Fruit fly (Drosophila melanogaster) whole organism, wandering third instar larva: Measurements from ENCODE around the gene plum.

ENCODE experiments used
- CG32264 ChIP-seq: fragments of 200-800 bp; sonication (Bioruptor generic); optimal IDR thresholded peaks from 2 replicates; lab custom pipeline; 2016; ENCODE audit warnings: missing biosample characterization, missing genetic modification characterization
- Dif ChIP-seq: fragments of 200-275, 200-300 bp; sonication (Bioruptor generic); optimal IDR thresholded peaks from 2 replicates; lab custom pipeline; 2018; ENCODE audit warnings: missing biosample characterization, missing genetic modification characterization; ENCODE audit not compliant: partially characterized antibody
- Hr78 ChIP-seq: fragments of >200 bp; optimal IDR thresholded peaks from 2 replicates; lab custom pipeline; 2017; ENCODE audit warnings: missing biosample characterization, missing genetic modification characterization
- Hr83 ChIP-seq: fragments of 200-300 bp; sonication (Bioruptor generic); optimal IDR thresholded peaks from 2 replicates; lab custom pipeline; 2016; ENCODE audit warnings: missing biosample characterization, mild to moderate bottlenecking, missing genetic modification characterization, moderate library complexity; ENCODE audit not compliant: poor library complexity, severe bottlenecking
- fru ChIP-seq: fragments of 200-800 bp; sonication (Bioruptor generic); optimal IDR thresholded peaks from 3 replicates; lab custom pipeline; 2016; ENCODE audit warnings: missing biosample characterization, mild to moderate bottlenecking, missing genetic modification characterization
- lola ChIP-seq: fragments of >200 bp; optimal IDR thresholded peaks from 2 replicates; lab custom pipeline; 2017; ENCODE audit warnings: missing biosample characterization, missing genetic modification characterization
- pan ChIP-seq: fragments of >200 bp; optimal IDR thresholded peaks from 2 replicates; lab custom pipeline; 2017
- psq ChIP-seq: fragments of 200-800 bp; sonication (Bioruptor generic); optimal IDR thresholded peaks from 3 replicates; lab custom pipeline; 2017; ENCODE audit warnings: missing biosample characterization, mild to moderate bottlenecking, missing genetic modification characterization, moderate library complexity
- sv ChIP-seq: fragments of 200-800 bp; sonication (Bioruptor generic); optimal IDR thresholded peaks from 3 replicates; lab custom pipeline; 2016; ENCODE audit warnings: missing biosample characterization, missing genetic modification characterization
- tai ChIP-seq: sonication (Bioruptor generic); optimal IDR thresholded peaks from 2 replicates; lab custom pipeline; 2016; ENCODE audit warnings: missing biosample characterization, missing genetic modification characterization
- usp ChIP-seq: fragments of >200 bp; optimal IDR thresholded peaks from 2 replicates; lab custom pipeline; 2017; ENCODE audit warnings: missing biosample characterization, missing genetic modification characterization

- peak; percentile 92 for TF ChIP-seq CG32264 (GFP tag; lab: Kevin White, UChicago)
- no peak for TF ChIP-seq pan (lab: Kevin White, UChicago)
- peak; percentile 95 for TF ChIP-seq psq (GFP tag; lab: Kevin White, UChicago)
- TF ChIP-seq fru (GFP tag; lab: Kevin White, UChicago): peak; percentile 98
- peak; percentile 13 for TF ChIP-seq Hr83 (GFP tag; lab: Kevin White, UChicago)
- TF ChIP-seq Dif (GFP tag; lab: Kevin White, UChicago): no peak
- no peak for TF ChIP-seq usp
- no peak for TF ChIP-seq Hr78 (GFP tag; lab: Kevin White, UChicago)
- TF ChIP-seq tai: peak; percentile 92
- no peak for TF ChIP-seq sv (GFP tag; lab: Kevin White, UChicago)
- no peak for TF ChIP-seq lola (GFP tag; lab: Kevin White, UChicago)
Observed at dm6 chr3R:26522071-26522683, 12.8 kb downstream of the plum start.
